Fruit fly (Drosophila melanogaster): ENCODE measurements around the gene HIP.

HIP gene

DNA sequence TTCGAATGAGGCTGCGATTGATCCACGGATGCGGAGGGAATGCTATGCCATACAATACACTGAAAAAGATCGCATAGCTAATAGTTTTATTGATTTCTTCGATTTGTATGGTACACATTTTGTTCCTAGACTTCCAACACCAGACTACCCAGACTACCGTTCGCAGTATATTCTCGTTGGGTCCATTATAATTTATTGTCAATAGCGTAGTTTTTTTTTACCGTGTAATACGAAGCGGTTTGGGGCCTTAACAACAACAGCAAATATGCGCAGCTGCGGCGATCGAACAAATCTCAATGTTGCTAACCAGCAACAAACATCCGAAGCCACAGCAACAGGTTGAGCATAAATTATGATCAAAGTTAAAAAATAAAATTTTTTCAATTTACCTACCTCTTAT is 39.7 kb downstream of the HIP start (continued):
- TF ChIP-seq repo (GFP tag; optimal IDR thresholded peaks at IDR 0.05) (peak; percentile 75), onecut (GFP tag; IDR thresholded peaks at IDR 0.05) (peak; percentile 78), slou (GFP tag; optimal IDR thresholded peaks at IDR 0.05) (peak; percentile 36), HmgZ (tag; optimal IDR thresholded peaks at IDR 0.05) (peak; percentile 78), CG3065 (GFP tag; optimal IDR thresholded peaks at IDR 0.05) (no peak), yki (optimal IDR thresholded peaks at IDR 0.05) (no peak), Neu2 (GFP tag; optimal IDR thresholded peaks at IDR 0.05; ENCODE audit: borderline replicate concordance) (no peak), Rx (GFP tag; IDR thresholded peaks at IDR 0.05) (peak; percentile 71), Xrp1 (GFP tag; IDR thresholded peaks at IDR 0.05) (peak; percentile 80), MESR4 (GFP tag; optimal IDR thresholded peaks at IDR 0.05) (peak; percentile 13), trem (tag; optimal IDR thresholded peaks at IDR 0.05) (peak; percentile 41), Sry-δ (GFP tag; optimal IDR thresholded peaks at IDR 0.05) (peak; percentile 39), CG6272 (GFP tag; IDR thresholded peaks at IDR 0.05) (peak; percentile 70), CG11504 (tag; optimal IDR thresholded peaks at IDR 0.05) (peak; percentile 87), kni (GFP tag; optimal IDR thresholded peaks at IDR 0.05) (peak; percentile 33), HLH3B (GFP tag; IDR thresholded peaks at IDR 0.05) (peak; percentile 82), Vsx1 (GFP tag; optimal IDR thresholded peaks at IDR 0.05) (peak; percentile 55), Usf (GFP tag; optimal IDR thresholded peaks at IDR 0.05) (peak; percentile 64), CG13123 (GFP tag; optimal IDR thresholded peaks at IDR 0.05) (peak; percentile 48), kay (GFP tag; optimal IDR thresholded peaks at IDR 0.05) (peak; percentile 52), H2.0 (GFP tag; IDR thresholded peaks at IDR 0.05) (peak; percentile 80), Dek (tag; optimal IDR thresholded peaks at IDR 0.05) (peak; percentile 77), CG17186 (GFP tag; optimal IDR thresholded peaks at IDR 0.05) (no peak), mam (GFP tag; optimal IDR thresholded peaks at IDR 0.05) (peak; percentile 68), gcm2 (GFP tag; optimal IDR thresholded peaks at IDR 0.05) (peak; percentile 55), CG14860 (GFP tag; IDR thresholded peaks at IDR 0.05; ENCODE audit: partially characterized antibody) (no peak), Fer2 (tag; optimal IDR thresholded peaks at IDR 0.05) (peak; percentile 60), Bteb2 (GFP tag; optimal IDR thresholded peaks at IDR 0.05) (peak; percentile 74), zen (tag; optimal IDR thresholded peaks at IDR 0.05) (peak; percentile 65), chinmo (GFP tag; IDR thresholded peaks at IDR 0.05; ENCODE audit: partially characterized antibody) (0 out of 4 replicates have a peak, but pooled peaks have one; percentile 59), Dp (GFP tag; optimal IDR thresholded peaks at IDR 0.05) (no peak), CG9215 (GFP tag; IDR thresholded peaks at IDR 0.05) (peak; percentile 66), Meics (GFP tag; optimal IDR thresholded peaks at IDR 0.05) (peak; percentile 81), pum (GFP tag; optimal IDR thresholded peaks at IDR 0.05) (peak; percentile 58), CG1529 (GFP tag; optimal IDR thresholded peaks at IDR 0.05) (peak; percentile 69), Oaz (GFP tag; IDR thresholded peaks at IDR 0.05) (peak; percentile 52), lilli (GFP tag; optimal IDR thresholded peaks at IDR 0.05) (peak; percentile 85), CG13894 (tag; optimal IDR thresholded peaks at IDR 0.05) (peak; percentile 76), nau (GFP tag; optimal IDR thresholded peaks at IDR 0.05) (peak; percentile 53), Myb (GFP tag; optimal IDR thresholded peaks at IDR 0.05) (peak; percentile 54), CG4424 (GFP tag; optimal IDR thresholded peaks at IDR 0.05) (peak; percentile 80), tup (GFP tag; optimal IDR thresholded peaks at IDR 0.05) (peak; percentile 2), Doc3 (GFP tag; IDR thresholded peaks at IDR 0.05; ENCODE audit: partially characterized antibody) (no peak), CG3995 (GFP tag; optimal IDR thresholded peaks at IDR 0.05) (peak; percentile 31), Lim3 (GFP tag; IDR thresholded peaks at IDR 0.05) (peak; percentile 34; the same call in 1 of the 2 replicates), CG16863 (GFP tag; optimal IDR thresholded peaks at IDR 0.05) (peak; percentile 81), Elba2 (GFP tag; optimal IDR thresholded peaks at IDR 0.05) (peak; percentile 3), gsb (GFP tag; IDR thresholded peaks at IDR 0.05) (peak; percentile 63), ham (GFP tag; IDR thresholded peaks at IDR 0.05) (no peak), dm (GFP tag; optimal IDR thresholded peaks at IDR 0.05) (peak; percentile 58), pros (GFP tag; optimal IDR thresholded peaks at IDR 0.05) (peak; percentile 2), CG2120 (GFP tag; optimal IDR thresholded peaks at IDR 0.05) (peak; percentile 82)
